Worm (Caenorhabditis elegans): ENCODE measurements around the gene F35A5.5.

F35A5.5 gene

ce11 chrX:3795642-3796041 is at the start of gene F35A5.5:
Gene F35A5.5, minus strand, starts transcription at chrX:3795742.
- no peak for TF ChIP-seq lim-7 (GFP tag; IDR thresholded peaks at IDR 0.05)
- no peak for TF ChIP-seq dmd-9 (GFP tag; IDR thresholded peaks at IDR 0.05)
- no peak for TF ChIP-seq Y48G9A.11 (GFP tag; IDR thresholded peaks at IDR 0.05)

ce11 chrX:3842398-3842896 is 46.9 kb upstream of the F35A5.5 start, which contains the start of gene ttr-48:
Gene ttr-48, minus strand, starts transcription at chrX:3842448.
- TF ChIP-seq hlh-30 (tag; optimal IDR thresholded peaks at IDR 0.05; ENCODE audit: insufficient read depth): peak; percentile 35
- TF ChIP-seq nhr-28 (tag; optimal IDR thresholded peaks at IDR 0.05): peak; percentile 72
- TF ChIP-seq pqm-1 (tag; optimal IDR thresholded peaks at IDR 0.05): peak; percentile 87
- TF ChIP-seq nhr-77 (tag; optimal IDR thresholded peaks at IDR 0.05): peak; percentile 68
- no peak for TF ChIP-seq lim-7 (GFP tag; IDR thresholded peaks at IDR 0.05)
- peak; percentile 38 for TF ChIP-seq dmd-6 (GFP tag; IDR thresholded peaks at IDR 0.05)
- TF ChIP-seq ztf-7 (tag; optimal IDR thresholded peaks at IDR 0.05): peak; percentile 47
- no peak for TF ChIP-seq dmd-9 (GFP tag; IDR thresholded peaks at IDR 0.05)
- TF ChIP-seq ZK337.2 (GFP tag; IDR thresholded peaks at IDR 0.05): no peak
- TF ChIP-seq php-3 (GFP tag; IDR thresholded peaks at IDR 0.05): 0 out of 2 replicates have a peak, but pooled peaks have one; percentile 48
- TF ChIP-seq fkh-10 (GFP tag; optimal IDR thresholded peaks at IDR 0.05): no peak
- TF ChIP-seq hif-1 (tag; optimal IDR thresholded peaks at IDR 0.05): peak in 1 of 2 experiments; percentile 55
- peak in 1 of 2 experiments; percentile 35 for TF ChIP-seq lsy-2 (tag; optimal IDR thresholded peaks at IDR 0.05)
- TF ChIP-seq mep-1 (tag; optimal IDR thresholded peaks at IDR 0.05): peak; percentile 22
- peak; percentile 85 for TF ChIP-seq hlh-11 (tag; optimal IDR thresholded peaks at IDR 0.05)
- no peak for TF ChIP-seq daf-16 (GFP tag; optimal IDR thresholded peaks at IDR 0.05)
- TF ChIP-seq daf-16 (tag; optimal IDR thresholded peaks at IDR 0.05): peak; percentile 100
- peak; percentile 90 for TF ChIP-seq dve-1 (tag; optimal IDR thresholded peaks at IDR 0.05; ENCODE audit: insufficient read depth)

- TF ChIP-seq nhr-25 (tag; optimal IDR thresholded peaks at IDR 0.05; ENCODE audit: borderline replicate concordance, insufficient read depth) (no peak), lin-1 (GFP tag; IDR thresholded peaks at IDR 0.05) (peak; percentile 34; the same call in 1 of the 2 replicates), madf-9 (GFP tag; conservative IDR thresholded peaks at IDR 0.05) (no peak), pqm-1 (tag; optimal IDR thresholded peaks at IDR 0.05) (no peak), dve-1 (tag; optimal IDR thresholded peaks at IDR 0.05; ENCODE audit: insufficient read depth) (no peak), pha-4 (GFP tag; IDR thresholded peaks at IDR 0.05) (no peak), pha-4 (tag; optimal IDR thresholded peaks at IDR 0.05) (no peak), zfp-3 (GFP tag; conservative IDR thresholded peaks at IDR 0.05) (no peak), duxl-1 (tag; optimal IDR thresholded peaks at IDR 0.05; ENCODE audit: poor library complexity) (no peak), nhr-111 (GFP tag; optimal IDR thresholded peaks at IDR 0.05) (no peak), fkh-10 (GFP tag; optimal IDR thresholded peaks at IDR 0.05) (no peak), lin-38 (GFP tag; IDR thresholded peaks at IDR 0.05) (no peak), Y105C5A.15 (GFP tag; IDR thresholded peaks at IDR 0.05) (no peak), attf-4 (tag; optimal IDR thresholded peaks at IDR 0.05) (no peak), nhr-237 (tag; optimal IDR thresholded peaks at IDR 0.05) (no peak), nhr-48 (tag; optimal IDR thresholded peaks at IDR 0.05) (no peak), mxl-3 (GFP tag; optimal IDR thresholded peaks at IDR 0.05) (peak; percentile 14), snpc-4 (tag; optimal IDR thresholded peaks at IDR 0.05) (no peak), mep-1 (tag; optimal IDR thresholded peaks at IDR 0.05) (no peak), spr-3 (GFP tag; optimal IDR thresholded peaks at IDR 0.05) (no peak), zfp-2 (tag; optimal IDR thresholded peaks at IDR 0.05) (no peak), skn-1 (tag; optimal IDR thresholded peaks at IDR 0.05) (no peak), dmd-9 (GFP tag; IDR thresholded peaks at IDR 0.05) (no peak), Y75B8A.6 (GFP tag; IDR thresholded peaks at IDR 0.05) (no peak), R02D3.7 (tag; optimal IDR thresholded peaks at IDR 0.05) (no peak), rbr-2 (tag; optimal IDR thresholded peaks at IDR 0.05) (no peak), ceh-20 (GFP tag; IDR thresholded peaks at IDR 0.05) (0 out of 2 replicates have a peak, but pooled peaks have one; percentile 25), F26F4.8 (GFP tag; conservative IDR thresholded peaks at IDR 0.05) (no peak), arid-1 (GFP tag; conservative IDR thresholded peaks at IDR 0.05) (no peak), lin-13 (GFP tag; optimal IDR thresholded peaks at IDR 0.05) (no peak), snpc-1.2 (GFP tag; IDR thresholded peaks at IDR 0.05) (no peak), nhr-76 (tag; optimal IDR thresholded peaks at IDR 0.05) (no peak), daf-19 (GFP tag; conservative IDR thresholded peaks at IDR 0.05) (no peak)
Observed at ce11 chrX:3839172-3839571, 43.6 kb upstream of the F35A5.5 start.
